Worm (Caenorhabditis elegans) whole organism, L4 larva: ENCODE results near the gene W02B8.1.

Experiments used
- F10B5.3 ChIP-seq: sonication (generic microtip); optimal IDR thresholded peaks from 2 replicates; lab custom pipeline; 2016; ENCODE audit warnings: mild to moderate bottlenecking, missing genetic modification characterization, missing compliant biosample characterization
- F37D6.2 ChIP-seq: sonication (generic microtip); optimal IDR thresholded peaks from 2 replicates; lab custom pipeline; 2016; ENCODE audit warnings: mild to moderate bottlenecking, missing genetic modification characterization, missing compliant biosample characterization
- F44E2.7 ChIP-seq: fragments of 200-800 bp; sonication (Bioruptor generic); IDR thresholded peaks from 2 replicates; pipeline ENCODE4 v2.1.2; 2022; ENCODE audit warnings: missing genetic modification characterization, missing compliant biosample characterization
- R02D3.7 ChIP-seq: fragments of 150-350 bp; sonication (generic microtip); optimal IDR thresholded peaks from 3 replicates; lab custom pipeline; 2014; ENCODE audit warnings: missing biosample characterization, missing genetic modification characterization
- T26A8.4 ChIP-seq: fragments of 200-800 bp; sonication (Bioruptor generic); IDR thresholded peaks from 2 replicates; pipeline ENCODE4 v1.3.6; 2022; ENCODE audit warnings: missing genetic modification characterization, missing compliant biosample characterization
- Y5F2A.4 ChIP-seq: fragments of 200-800 bp; sonication (Bioruptor generic); optimal IDR thresholded peaks from 2 replicates; lab custom pipeline; 2018; ENCODE audit warnings: mild to moderate bottlenecking, missing genetic modification characterization, missing compliant biosample characterization
- Y75B8A.6 ChIP-seq: fragments of 200-800 bp; sonication (Bioruptor generic); IDR thresholded peaks from 2 replicates; pipeline ENCODE4 v1.3.6; 2022; ENCODE audit warnings: missing genetic modification reagents, missing genetic modification characterization, missing compliant biosample characterization
- ZK546.5 ChIP-seq, 2 experiments: sonication (generic microtip); optimal IDR thresholded peaks; 2 replicates each; lab custom pipeline; 2017; ENCODE audit warnings: missing biosample characterization in 2 of 2, missing genetic modification characterization in 2 of 2
- ama-1 ChIP-seq: fragments of 150-350 bp; optimal IDR thresholded peaks from 2 replicates; lab custom pipeline; 2014; ENCODE audit warnings: inconsistent platforms, mixed read lengths
- arid-1 ChIP-seq: fragments of 200-800 bp; sonication (Bioruptor generic); conservative IDR thresholded peaks from 2 replicates; pipeline ENCODE4 v1.3.6; 2022; ENCODE audit warnings: missing genetic modification reagents, missing genetic modification characterization, missing compliant biosample characterization
- attf-4 ChIP-seq: sonication (generic microtip); optimal IDR thresholded peaks from 3 replicates; lab custom pipeline; 2017; ENCODE audit warnings: missing biosample characterization, missing genetic modification characterization
- ceh-20 ChIP-seq: fragments of 200-800 bp; sonication (Bioruptor generic); IDR thresholded peaks from 2 replicates; pipeline ENCODE4 v1.3.6; 2022; ENCODE audit warnings: missing genetic modification reagents, missing genetic modification characterization, missing compliant biosample characterization
- ceh-28 ChIP-seq: fragments of 150-350 bp; optimal IDR thresholded peaks from 2 replicates; lab custom pipeline; 2014; ENCODE audit warnings: missing biosample characterization, missing genetic modification reagents, missing genetic modification characterization
- ceh-32 ChIP-seq: sonication (generic microtip); optimal IDR thresholded peaks from 2 replicates; lab custom pipeline; 2016; ENCODE audit warnings: mild to moderate bottlenecking, missing genetic modification characterization, missing compliant biosample characterization; ENCODE audit not compliant: poor library complexity
- ceh-62 ChIP-seq: sonication (generic microtip); optimal IDR thresholded peaks from 2 replicates; lab custom pipeline; 2017; ENCODE audit warnings: missing biosample characterization, missing genetic modification characterization
- ces-1 ChIP-seq: fragments of 150-350 bp; sonication (generic microtip); optimal IDR thresholded peaks from 4 replicates; lab custom pipeline; 2014; ENCODE audit warnings: missing biosample characterization, missing genetic modification reagents, missing genetic modification characterization
- cey-2 ChIP-seq: sonication (generic microtip); optimal IDR thresholded peaks from 3 replicates; lab custom pipeline; 2017; ENCODE audit warnings: missing genetic modification characterization, mild to moderate bottlenecking, missing compliant biosample characterization, antibody characterized with exemption, borderline replicate concordance; ENCODE audit not compliant: insufficient read depth
- ctbp-1 ChIP-seq: fragments of 200-800 bp; sonication (Bioruptor generic); IDR thresholded peaks from 2 replicates; pipeline ENCODE4 v1.3.6; 2022; ENCODE audit warnings: missing genetic modification reagents, missing genetic modification characterization, missing compliant biosample characterization
- daf-16 ChIP-seq, 3 experiments: sonication (generic microtip); optimal IDR thresholded peaks; 2 replicates each; lab custom pipeline; 2016 to 2017; ENCODE audit warnings: missing genetic modification characterization in 3 of 3, missing genetic modification reagents in 3 of 3, mild to moderate bottlenecking in 2 of 3, missing compliant biosample characterization in 2 of 3, missing biosample characterization in 1 of 3, moderate library complexity in 1 of 3
- daf-19 ChIP-seq: fragments of 200-800 bp; sonication (Bioruptor generic); conservative IDR thresholded peaks from 2 replicates; pipeline ENCODE4 v1.3.6; 2022; ENCODE audit warnings: missing genetic modification characterization, missing compliant biosample characterization
- daf-8 ChIP-seq: fragments of 200-800 bp; sonication (Bioruptor generic); IDR thresholded peaks from 2 replicates; pipeline ENCODE4 v1.3.6; 2022; ENCODE audit warnings: missing genetic modification characterization, missing compliant biosample characterization
- dmd-6 ChIP-seq: fragments of 200-800 bp; sonication (Bioruptor generic); IDR thresholded peaks from 2 replicates; pipeline ENCODE4 v1.3.6; 2022; ENCODE audit warnings: missing genetic modification reagents, missing genetic modification characterization, missing compliant biosample characterization
- dmd-9 ChIP-seq: fragments of 200-800 bp; sonication (Bioruptor generic); IDR thresholded peaks from 2 replicates; pipeline ENCODE4 v1.3.6; 2022; ENCODE audit warnings: missing genetic modification reagents, missing genetic modification characterization, missing compliant biosample characterization
- dve-1 ChIP-seq: sonication (generic microtip); optimal IDR thresholded peaks from 2 replicates; lab custom pipeline; 2017; ENCODE audit warnings: antibody characterized with exemption, mild to moderate bottlenecking, missing genetic modification characterization, missing compliant biosample characterization; ENCODE audit not compliant: insufficient read depth
- egl-27 ChIP-seq: sonication (generic microtip); optimal IDR thresholded peaks from 3 replicates; lab custom pipeline; 2017; ENCODE audit warnings: missing biosample characterization, missing genetic modification reagents, missing genetic modification characterization
- egl-43 ChIP-seq: fragments of 200-800 bp; sonication (Bioruptor generic); IDR thresholded peaks from 2 replicates; pipeline ENCODE4 v1.3.6; 2022; ENCODE audit warnings: missing genetic modification reagents, missing genetic modification characterization, missing compliant biosample characterization
- hif-1 ChIP-seq, 2 experiments: sonication (generic microtip); optimal IDR thresholded peaks; 2 replicates each; lab custom pipeline; 2016 to 2017; ENCODE audit warnings: missing compliant biosample characterization in 2 of 2, missing genetic modification characterization in 2 of 2, missing genetic modification reagents in 2 of 2, missing genotype in 2 of 2, mild to moderate bottlenecking in 1 of 2
- hlh-11 ChIP-seq: fragments of 200-800 bp; sonication (Bioruptor generic); optimal IDR thresholded peaks from 2 replicates; lab custom pipeline; 2018; ENCODE audit warnings: mild to moderate bottlenecking, missing genetic modification characterization, missing compliant biosample characterization
- hlh-30 ChIP-seq: sonication (generic microtip); optimal IDR thresholded peaks from 2 replicates; lab custom pipeline; 2017; ENCODE audit warnings: antibody characterized with exemption, mild to moderate bottlenecking, missing genetic modification characterization, missing compliant biosample characterization; ENCODE audit not compliant: insufficient read depth
- hmg-1.1 ChIP-seq: fragments of 200-800 bp; sonication (Bioruptor generic); IDR thresholded peaks from 2 replicates; pipeline ENCODE4 v1.3.6; 2022; ENCODE audit warnings: missing genetic modification reagents, missing genetic modification characterization, missing compliant biosample characterization
- lin-1 ChIP-seq: fragments of 200-800 bp; sonication (Bioruptor generic); IDR thresholded peaks from 2 replicates; pipeline ENCODE4 v1.3.6; 2022; ENCODE audit warnings: missing genetic modification reagents, missing genetic modification characterization, missing compliant biosample characterization
- lin-13 ChIP-seq: fragments of 150-350 bp; optimal IDR thresholded peaks from 2 replicates; lab custom pipeline; 2014; ENCODE audit warnings: missing biosample characterization, missing genetic modification reagents, missing genetic modification characterization
- lin-15B ChIP-seq: fragments of 150-350 bp; sonication (generic microtip); optimal IDR thresholded peaks from 3 replicates; lab custom pipeline; 2014; ENCODE audit warnings: missing biosample characterization, missing genetic modification characterization
- lin-39 ChIP-seq: fragments of 150-350 bp; optimal IDR thresholded peaks from 2 replicates; lab custom pipeline; 2014; ENCODE audit warnings: missing biosample characterization, missing genetic modification reagents, missing genetic modification characterization
- madf-5 ChIP-seq, 2 experiments: fragments of 200-800 bp; sonication (Bioruptor generic); IDR thresholded peaks; 2 replicates each; pipeline ENCODE4 v1.3.6; 2022; ENCODE audit warnings: missing compliant biosample characterization in 2 of 2, missing genetic modification characterization in 2 of 2
- nhr-10 ChIP-seq: fragments of 150-350 bp; optimal IDR thresholded peaks from 2 replicates; lab custom pipeline; 2014; ENCODE audit warnings: missing biosample characterization, missing genetic modification characterization
- nhr-11 ChIP-seq: fragments of 150-350 bp; optimal IDR thresholded peaks from 2 replicates; lab custom pipeline; 2014; ENCODE audit warnings: missing biosample characterization, missing genetic modification characterization
- nhr-237 ChIP-seq: sonication (generic microtip); optimal IDR thresholded peaks from 2 replicates; lab custom pipeline; 2017; ENCODE audit warnings: missing biosample characterization, missing genetic modification characterization
- nhr-42 ChIP-seq: fragments of 200-800 bp; sonication (Bioruptor generic); IDR thresholded peaks from 2 replicates; pipeline ENCODE4 v1.3.6; 2022; ENCODE audit warnings: missing genetic modification characterization, missing compliant biosample characterization
- nhr-48 ChIP-seq: sonication (generic microtip); optimal IDR thresholded peaks from 2 replicates; lab custom pipeline; 2016; ENCODE audit warnings: mild to moderate bottlenecking, missing genetic modification characterization, missing compliant biosample characterization
- nhr-76 ChIP-seq: fragments of 150-350 bp; optimal IDR thresholded peaks from 2 replicates; lab custom pipeline; 2014; ENCODE audit warnings: missing biosample characterization, missing genetic modification characterization
- pqm-1 ChIP-seq: sonication (generic microtip); optimal IDR thresholded peaks from 2 replicates; lab custom pipeline; 2017; ENCODE audit warnings: missing biosample characterization, missing genetic modification characterization
- sdz-12 ChIP-seq: fragments of 200-800 bp; sonication (Bioruptor generic); optimal IDR thresholded peaks from 2 replicates; lab custom pipeline; 2018; ENCODE audit warnings: mild to moderate bottlenecking, missing genetic modification characterization, missing compliant biosample characterization
- set-16 ChIP-seq: fragments of 200-800 bp; sonication (Bioruptor generic); IDR thresholded peaks from 2 replicates; pipeline ENCODE4 v1.3.6; 2022; ENCODE audit warnings: missing genetic modification reagents, missing genetic modification characterization, missing compliant biosample characterization
- tra-1 ChIP-seq: fragments of 200-800 bp; sonication (Bioruptor generic); IDR thresholded peaks from 2 replicates; pipeline ENCODE4 v1.3.6; 2022; ENCODE audit warnings: missing genetic modification reagents, missing genetic modification characterization, missing compliant biosample characterization
- unc-130 ChIP-seq: sonication (generic microtip); optimal IDR thresholded peaks from 2 replicates; lab custom pipeline; 2016; ENCODE audit warnings: missing genetic modification reagents, missing genetic modification characterization, missing compliant biosample characterization
- unc-39 ChIP-seq: sonication (generic microtip); optimal IDR thresholded peaks from 2 replicates; lab custom pipeline; 2017; ENCODE audit warnings: missing biosample characterization, missing genetic modification characterization
- unc-62 ChIP-seq, 3 experiments: fragments of 150-350 bp in 1 of 3; sonication (generic microtip); optimal IDR thresholded peaks in 2 of 3; peaks in 1 of 3; 1 replicate in 1 of 3; 2 replicates in 2 of 3; lab custom pipeline; 2014 to 2017; ENCODE audit warnings: missing biosample characterization in 3 of 3, missing genetic modification characterization in 3 of 3, missing genetic modification reagents in 3 of 3, missing genotype in 1 of 3
- zfp-2 ChIP-seq: sonication (generic microtip); optimal IDR thresholded peaks from 2 replicates; lab custom pipeline; 2016; ENCODE audit warnings: mild to moderate bottlenecking, missing genetic modification characterization, missing compliant biosample characterization
- ztf-7 ChIP-seq: fragments of 150-350 bp; optimal IDR thresholded peaks from 2 replicates; lab custom pipeline; 2014; ENCODE audit warnings: missing biosample characterization, missing genetic modification characterization

The W02B8.1 gene

DNA sequence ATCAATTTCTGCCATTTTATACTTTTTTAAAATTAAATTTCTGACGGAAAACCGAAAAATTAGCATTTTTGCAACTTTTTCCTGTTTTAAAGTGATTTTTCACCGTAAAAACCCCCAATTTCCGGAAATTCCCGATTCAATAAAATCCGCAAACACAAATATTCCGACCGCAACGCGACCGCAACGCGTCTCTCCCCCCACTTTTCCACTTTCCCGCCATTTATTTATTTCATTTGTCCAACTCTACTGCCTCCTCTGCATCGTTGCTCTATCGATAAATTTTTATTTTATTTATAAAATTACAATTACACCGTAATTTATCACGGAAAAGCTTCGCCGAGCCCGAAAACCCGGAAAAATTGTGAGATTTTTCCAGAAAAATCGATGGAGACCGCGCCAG, 13.6 kb downstream of the W02B8.1 start, which contains the start of gene mcd-1 (continued):
- TF ChIP-seq unc-130 (GFP tag; lab: Kevin White, UChicago) (peak; percentile 5), cey-2 (tag; lab: Kevin White, UChicago) (no peak), daf-16 (GFP tag; optimal IDR thresholded peaks at IDR 0.05; lab: Kevin White, UChicago) (no peak), daf-16 (tag; optimal IDR thresholded peaks at IDR 0.05; lab: Kevin White, UChicago) (peak; percentile 23), T26A8.4 (GFP tag; lab: Robert Waterston, UW) (no peak), F10B5.3 (tag; lab: Kevin White, UChicago) (no peak), dmd-6 (GFP tag; lab: Robert Waterston, UW) (peak; percentile 29; the same call in 1 of the 2 replicates), hlh-11 (peak; percentile 19), ces-1 (no peak), ceh-20 (0 out of 2 replicates have a peak, but pooled peaks have one; percentile 20), lin-39 (no peak), ceh-62 (tag; lab: Kevin White, UChicago) (no peak), dve-1 (tag; lab: Kevin White, UChicago) (peak; percentile 62), nhr-237 (tag; lab: Kevin White, UChicago) (no peak), daf-8 (GFP tag; lab: Robert Waterston, UW) (no peak), lin-13 (peak; percentile 16), nhr-10 (tag; lab: Kevin White, UChicago) (no peak), ztf-7 (tag; lab: Kevin White, UChicago) (no peak), egl-27 (tag; lab: Kevin White, UChicago) (no peak), ceh-28 (tag; lab: Kevin White, UChicago) (no peak), ama-1 (lab: Kevin White, UChicago) (no peak), ctbp-1 (GFP tag; lab: Robert Waterston, UW) (0 out of 2 replicates have a peak, but pooled peaks have one; percentile 22), lin-15B (peak; percentile 11), F44E2.7 (GFP tag; lab: Robert Waterston, UW) (no peak), egl-43 (GFP tag; lab: Robert Waterston, UW) (no peak), lin-1 (GFP tag; lab: Robert Waterston, UW) (no peak), hmg-1.1 (peak; percentile 51; the same call in 1 of the 2 replicates), set-16 (no peak), madf-5 (GFP tag; IDR thresholded peaks at IDR 0.05; lab: Robert Waterston, UW) (no peak), daf-19 (no peak), zfp-2 (tag; lab: Kevin White, UChicago) (no peak), tra-1 (GFP tag; lab: Robert Waterston, UW) (no peak), arid-1 (GFP tag; lab: Robert Waterston, UW) (no peak), pqm-1 (tag; lab: Kevin White, UChicago) (no peak), unc-62 (GFP tag; optimal IDR thresholded peaks at IDR 0.05 in 1 of 2; lab: Kevin White, UChicago) (peak in 1 of 2 experiments; percentile 21), unc-62 (tag; optimal IDR thresholded peaks at IDR 0.05; lab: Kevin White, UChicago) (no peak), Y75B8A.6 (GFP tag; lab: Robert Waterston, UW) (no peak), ceh-32 (tag; lab: Kevin White, UChicago) (no peak), nhr-11 (tag; lab: Kevin White, UChicago) (no peak), unc-39 (tag; lab: Kevin White, UChicago) (no peak), dmd-9 (GFP tag; lab: Robert Waterston, UW) (no peak), hif-1 (tag; optimal IDR thresholded peaks at IDR 0.05; lab: Kevin White, UChicago) (peak in 1 of 2 experiments; percentile 42), F37D6.2 (tag; lab: Kevin White, UChicago) (peak; percentile 22), hlh-30 (peak; percentile 43), sdz-12 (GFP tag; lab: Kevin White, UChicago) (no peak), Y5F2A.4 (no peak), R02D3.7 (tag; lab: Kevin White, UChicago) (no peak), nhr-48 (tag; lab: Kevin White, UChicago) (no peak), attf-4 (tag; lab: Kevin White, UChicago) (no peak), nhr-42 (GFP tag; lab: Robert Waterston, UW) (0 out of 2 replicates have a peak, but pooled peaks have one; percentile 60), nhr-76 (tag; lab: Kevin White, UChicago) (no peak), ZK546.5 (tag; optimal IDR thresholded peaks at IDR 0.05; lab: Kevin White, UChicago) (no peak)
